Worm (Caenorhabditis elegans): Measurements from ENCODE around the gene fipr-7.

Gene fipr-7

DNA sequence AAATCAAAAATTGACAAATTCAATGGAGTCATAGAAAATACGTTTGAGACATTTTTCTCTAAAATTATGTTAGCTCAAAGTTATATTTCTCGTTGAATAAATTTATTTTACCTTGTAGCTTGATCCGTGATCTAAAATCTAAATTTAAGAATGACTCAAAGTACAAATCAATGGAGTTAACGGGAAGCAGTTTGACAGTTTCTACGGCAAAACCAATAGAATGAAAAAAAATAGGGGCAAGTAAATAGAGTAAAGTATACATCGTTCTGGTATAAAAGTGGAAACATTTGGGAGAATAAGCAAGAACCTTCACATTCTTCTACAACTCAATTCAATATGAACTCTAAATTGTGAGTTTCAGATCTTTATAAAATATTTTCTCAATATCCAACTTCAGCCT is 1.3 kb downstream of the fipr-7 start, which contains the start of gene fipr-6:
TSS of gene fipr-6 (plus strand) at position 301 of the 400 bp plus-strand sequence.
- TF ChIP-seq pqm-1 (tag; optimal IDR thresholded peaks at IDR 0.05) (no peak), ztf-16 (tag; optimal IDR thresholded peaks at IDR 0.05) (no peak), hlh-13 (GFP tag; optimal IDR thresholded peaks at IDR 0.05) (no peak), unc-55 (GFP tag; optimal IDR thresholded peaks at IDR 0.05) (no peak), T23F11.4 (GFP tag; optimal IDR thresholded peaks at IDR 0.05) (no peak)

ce11 chrV:10233330-10233729 is 3.7 kb downstream of the fipr-7 start, which contains the start of gene str-182:
Gene str-182, minus strand, starts transcription at chrV:10233430.
- no peak for TF ChIP-seq ttx-3 (tag; optimal IDR thresholded peaks at IDR 0.05)
- TF ChIP-seq ceh-18 (tag; optimal IDR thresholded peaks at IDR 0.05) = no peak
- no peak for TF ChIP-seq nhr-11 (tag; optimal IDR thresholded peaks at IDR 0.05)
- TF ChIP-seq pax-1 (tag; optimal IDR thresholded peaks at IDR 0.05) = no peak
- TF ChIP-seq ceh-6 (GFP tag; optimal IDR thresholded peaks at IDR 0.05) = no peak
- TF ChIP-seq C08G9.2 (tag; optimal IDR thresholded peaks at IDR 0.05) = no peak
- TF ChIP-seq unc-55 (GFP tag; optimal IDR thresholded peaks at IDR 0.05) = no peak
- no peak for TF ChIP-seq fkh-6 (tag; optimal IDR thresholded peaks at IDR 0.05)
- TF ChIP-seq hlh-13 (GFP tag; optimal IDR thresholded peaks at IDR 0.05) = no peak
- no peak for TF ChIP-seq ceh-9 (tag; optimal IDR thresholded peaks at IDR 0.05)
- no peak for TF ChIP-seq pqm-1 (tag; optimal IDR thresholded peaks at IDR 0.05)
- no peak for TF ChIP-seq fkh-10 (GFP tag; optimal IDR thresholded peaks at IDR 0.05)
- no peak for TF ChIP-seq fax-1 (tag; optimal IDR thresholded peaks at IDR 0.05)
- no peak for TF ChIP-seq dmd-4 (tag; optimal IDR thresholded peaks at IDR 0.05; ENCODE audit: borderline replicate concordance)
- TF ChIP-seq pag-3 (tag; optimal IDR thresholded peaks at IDR 0.05; ENCODE audit: borderline replicate concordance) = no peak
- no peak for TF ChIP-seq ahr-1 (tag; optimal IDR thresholded peaks at IDR 0.05)
- no peak for TF ChIP-seq ceh-24 (tag; optimal IDR thresholded peaks at IDR 0.05)
- TF ChIP-seq ceh-22 (tag; optimal IDR thresholded peaks at IDR 0.05) = no peak
- no peak for TF ChIP-seq ref-2 (tag; optimal IDR thresholded peaks at IDR 0.05)
- TF ChIP-seq ceh-34 (tag; optimal IDR thresholded peaks at IDR 0.05) = no peak

DNA sequence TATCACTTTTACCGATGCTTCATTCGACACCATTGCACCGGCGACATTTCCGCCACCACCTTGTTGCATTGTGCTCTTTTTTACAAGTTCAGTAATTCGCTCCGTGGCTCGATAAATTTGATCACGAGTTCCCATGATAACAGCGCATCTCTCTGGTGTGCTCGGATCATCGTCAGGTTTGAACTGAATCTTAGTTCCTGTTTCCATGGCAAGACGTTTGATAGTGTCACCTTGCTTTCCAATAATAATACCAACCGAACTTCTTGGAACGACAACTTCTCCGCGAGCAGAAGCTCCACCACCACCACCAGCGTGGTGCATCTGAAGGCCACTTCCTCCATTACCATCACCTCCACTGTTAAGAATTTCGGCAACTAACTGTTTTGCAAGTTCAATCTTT is 7.5 kb downstream of the fipr-7 start:
- TF ChIP-seq ceh-19 (GFP tag; optimal IDR thresholded peaks at IDR 0.05) = no peak

ce11 chrV:10237959-10238444 is 8.4 kb downstream of the fipr-7 start:
- no peak for TF ChIP-seq unc-55 (GFP tag; optimal IDR thresholded peaks at IDR 0.05)
- no peak for TF ChIP-seq elt-4 (tag; optimal IDR thresholded peaks at IDR 0.05)
- TF ChIP-seq T23F11.4 (GFP tag; optimal IDR thresholded peaks at IDR 0.05) = no peak
- TF ChIP-seq ceh-19 (GFP tag; optimal IDR thresholded peaks at IDR 0.05) = no peak
- TF ChIP-seq unc-42 (tag; optimal IDR thresholded peaks at IDR 0.05) = no peak
- TF ChIP-seq ceh-22 (tag; optimal IDR thresholded peaks at IDR 0.05) = no peak
- no peak for TF ChIP-seq gmeb-2 (tag; optimal IDR thresholded peaks at IDR 0.05)
- no peak for TF ChIP-seq ceh-9 (tag; optimal IDR thresholded peaks at IDR 0.05)
- TF ChIP-seq ahr-1 (tag; optimal IDR thresholded peaks at IDR 0.05) = no peak
- no peak for TF ChIP-seq F13H6.1 (tag; optimal IDR thresholded peaks at IDR 0.05)
- no peak for TF ChIP-seq nhr-232 (tag; optimal IDR thresholded peaks at IDR 0.05)
- no peak for TF ChIP-seq fax-1 (tag; optimal IDR thresholded peaks at IDR 0.05)
- no peak for TF ChIP-seq K02D7.2 (tag; optimal IDR thresholded peaks at IDR 0.05)
- TF ChIP-seq dve-1 (tag; optimal IDR thresholded peaks at IDR 0.05) = no peak
- no peak for TF ChIP-seq che-1 (tag; optimal IDR thresholded peaks at IDR 0.05)
- TF ChIP-seq ceh-6 (GFP tag; optimal IDR thresholded peaks at IDR 0.05) = no peak
- TF ChIP-seq nhr-11 (tag; optimal IDR thresholded peaks at IDR 0.05) = no peak
- TF ChIP-seq fkh-10 (GFP tag; optimal IDR thresholded peaks at IDR 0.05) = no peak
- no peak for TF ChIP-seq Y22D7AL.16 (tag; optimal IDR thresholded peaks at IDR 0.05)
- no peak for TF ChIP-seq ceh-48 (tag; optimal IDR thresholded peaks at IDR 0.05)

ce11 chrV:10238665-10239064 is 9.0 kb downstream of the fipr-7 start, which contains the start of gene fubl-1:
Gene fubl-1, minus strand, starts transcription at chrV:10238866.
- TF ChIP-seq ceh-45 (GFP tag; IDR thresholded peaks at IDR 0.05) = no peak
- peak; percentile 59 for TF ChIP-seq ceh-31 (tag; optimal IDR thresholded peaks at IDR 0.05)
- peak; percentile 26 for TF ChIP-seq tbx-2 (tag; optimal IDR thresholded peaks at IDR 0.05)
- TF ChIP-seq unc-55 (GFP tag; optimal IDR thresholded peaks at IDR 0.05) = peak; percentile 30

All from whole organism, late embryonic.